Worm (Caenorhabditis elegans) whole organism, L3 larva: ENCODE results near the gene F56C3.7.

Experiments used
- R02D3.7 ChIP-seq: fragments of 150-350 bp; optimal IDR thresholded peaks from 2 replicates; lab custom pipeline; 2014; ENCODE audit warnings: missing biosample characterization, missing genetic modification characterization
- ZK546.5 ChIP-seq: sonication (generic microtip); optimal IDR thresholded peaks from 2 replicates; lab custom pipeline; 2017; ENCODE audit warnings: missing biosample characterization, missing genetic modification characterization
- aly-2 ChIP-seq: fragments of 150-350 bp; optimal IDR thresholded peaks from 2 replicates; lab custom pipeline; 2014; ENCODE audit warnings: missing biosample characterization, missing genetic modification characterization
- ama-1 ChIP-seq: fragments of 150-350 bp; optimal IDR thresholded peaks from 2 replicates; lab custom pipeline; 2018
- ceh-16 ChIP-seq: sonication (generic microtip); optimal IDR thresholded peaks from 2 replicates; lab custom pipeline; 2017; ENCODE audit warnings: missing biosample characterization, missing genetic modification characterization
- ceh-28 ChIP-seq: fragments of 150-350 bp; optimal IDR thresholded peaks from 2 replicates; lab custom pipeline; 2014; ENCODE audit warnings: missing biosample characterization, missing genetic modification reagents, missing genetic modification characterization
- ceh-82 ChIP-seq: fragments of 150-350 bp; optimal IDR thresholded peaks from 2 replicates; lab custom pipeline; 2014; ENCODE audit warnings: missing biosample characterization, missing genetic modification characterization
- ceh-9 ChIP-seq: sonication (generic microtip); optimal IDR thresholded peaks from 2 replicates; lab custom pipeline; 2018; ENCODE audit warnings: missing biosample characterization, missing genetic modification characterization
- daf-12 ChIP-seq: fragments of 150-350 bp; optimal IDR thresholded peaks from 2 replicates; lab custom pipeline; 2014; ENCODE audit warnings: missing biosample characterization, missing genetic modification reagents, missing genetic modification characterization
- egl-27 ChIP-seq: sonication (generic microtip); optimal IDR thresholded peaks from 4 replicates; lab custom pipeline; 2017; ENCODE audit warnings: missing biosample characterization, missing genetic modification reagents, missing genetic modification characterization
- egl-5 ChIP-seq: fragments of 150-350 bp; optimal IDR thresholded peaks from 2 replicates; lab custom pipeline; 2017; ENCODE audit warnings: missing biosample characterization, missing genetic modification reagents, missing genetic modification characterization, inconsistent platforms
- elt-1 ChIP-seq: fragments of 150-350 bp; optimal IDR thresholded peaks from 2 replicates; lab custom pipeline; 2014; ENCODE audit warnings: missing biosample characterization, missing genetic modification characterization
- elt-2 ChIP-seq: sonication (generic microtip); optimal IDR thresholded peaks from 2 replicates; lab custom pipeline; 2016; ENCODE audit warnings: missing genetic modification reagents, mild to moderate bottlenecking, missing genetic modification characterization, missing compliant biosample characterization
- elt-3 ChIP-seq, 3 experiments: fragments of 150-350 bp in 1 of 3; sonication (generic microtip) in 2 of 3; optimal IDR thresholded peaks; 2 replicates in 2 of 3; 4 replicates in 1 of 3; lab custom pipeline; 2014 to 2017; ENCODE audit warnings: missing biosample characterization in 3 of 3, missing genetic modification characterization in 3 of 3
- eor-1 ChIP-seq, 2 experiments: fragments of 150-350 bp; optimal IDR thresholded peaks; 2 replicates each; lab custom pipeline; 2014 to 2018; ENCODE audit warnings: missing biosample characterization in 2 of 2, missing genetic modification characterization in 2 of 2
- fkh-10 ChIP-seq: sonication (generic microtip); optimal IDR thresholded peaks from 2 replicates; lab custom pipeline; 2017; ENCODE audit warnings: missing biosample characterization, missing genetic modification reagents, missing genetic modification characterization
- fkh-2 ChIP-seq: fragments of 150-350 bp; optimal IDR thresholded peaks from 2 replicates; lab custom pipeline; 2014; ENCODE audit warnings: missing biosample characterization, missing genetic modification reagents, missing genetic modification characterization
- fos-1 ChIP-seq: fragments of 150-350 bp; optimal IDR thresholded peaks from 2 replicates; lab custom pipeline; 2014; ENCODE audit warnings: missing biosample characterization, missing genetic modification characterization
- hmg-11 ChIP-seq: sonication (generic microtip); optimal IDR thresholded peaks from 2 replicates; lab custom pipeline; 2016; ENCODE audit warnings: missing genetic modification characterization, missing compliant biosample characterization
- jun-1 ChIP-seq: fragments of 150-350 bp; optimal IDR thresholded peaks from 2 replicates; lab custom pipeline; 2014; ENCODE audit warnings: missing biosample characterization, missing genetic modification reagents, missing genetic modification characterization
- lin-15B ChIP-seq: fragments of 150-350 bp; optimal IDR thresholded peaks from 2 replicates; lab custom pipeline; 2014; ENCODE audit warnings: missing biosample characterization, missing genetic modification characterization
- lin-39 ChIP-seq: fragments of 150-350 bp; optimal IDR thresholded peaks from 2 replicates; lab custom pipeline; 2018; ENCODE audit warnings: missing biosample characterization, missing genetic modification reagents, missing genetic modification characterization
- lsy-12 ChIP-seq: sonication (generic microtip); optimal IDR thresholded peaks from 2 replicates; lab custom pipeline; 2016; ENCODE audit warnings: mild to moderate bottlenecking, missing genetic modification characterization, missing compliant biosample characterization
- mdl-1 ChIP-seq: fragments of 150-350 bp; optimal IDR thresholded peaks from 2 replicates; lab custom pipeline; 2014; ENCODE audit warnings: missing biosample characterization, missing genetic modification characterization
- mml-1 ChIP-seq: fragments of 150-350 bp; sonication (generic microtip); optimal IDR thresholded peaks from 3 replicates; lab custom pipeline; 2014; ENCODE audit warnings: missing biosample characterization, missing genetic modification characterization
- nfya-1 ChIP-seq: sonication (generic microtip); optimal IDR thresholded peaks from 2 replicates; lab custom pipeline; 2017; ENCODE audit warnings: missing genetic modification characterization, mild to moderate bottlenecking, missing compliant biosample characterization, antibody characterized with exemption, moderate library complexity; ENCODE audit not compliant: insufficient read depth
- nhr-11 ChIP-seq: fragments of 150-350 bp; optimal IDR thresholded peaks from 2 replicates; lab custom pipeline; 2014; ENCODE audit warnings: missing biosample characterization, missing genetic modification characterization
- nhr-12 ChIP-seq: fragments of 150-350 bp; optimal IDR thresholded peaks from 2 replicates; lab custom pipeline; 2014; ENCODE audit warnings: missing biosample characterization, missing genetic modification characterization
- nhr-23 ChIP-seq: fragments of 150-350 bp; optimal IDR thresholded peaks from 2 replicates; lab custom pipeline; 2014; ENCODE audit warnings: missing biosample characterization, missing genetic modification reagents, missing genetic modification characterization
- nhr-237 ChIP-seq: fragments of 150-350 bp; optimal IDR thresholded peaks from 2 replicates; lab custom pipeline; 2014; ENCODE audit warnings: missing biosample characterization, missing genetic modification characterization
- nhr-25 ChIP-seq: sonication (generic microtip); optimal IDR thresholded peaks from 2 replicates; lab custom pipeline; 2017; ENCODE audit warnings: missing biosample characterization, missing genetic modification characterization
- nhr-28 ChIP-seq: fragments of 150-350 bp; optimal IDR thresholded peaks from 2 replicates; lab custom pipeline; 2014; ENCODE audit warnings: missing biosample characterization, missing genetic modification characterization
- nhr-43 ChIP-seq: sonication (generic microtip); optimal IDR thresholded peaks from 2 replicates; lab custom pipeline; 2016; ENCODE audit warnings: mild to moderate bottlenecking, missing genetic modification characterization, missing compliant biosample characterization; ENCODE audit not compliant: poor library complexity, severe bottlenecking
- nhr-67 ChIP-seq: fragments of 150-350 bp; optimal IDR thresholded peaks from 2 replicates; lab custom pipeline; 2014; ENCODE audit warnings: missing biosample characterization, missing genetic modification characterization
- nhr-76 ChIP-seq: fragments of 150-350 bp; sonication (generic microtip); optimal IDR thresholded peaks from 5 replicates; lab custom pipeline; 2014; ENCODE audit warnings: missing biosample characterization, missing genetic modification characterization
- nhr-77 ChIP-seq: fragments of 150-350 bp; optimal IDR thresholded peaks from 2 replicates; lab custom pipeline; 2014; ENCODE audit warnings: missing biosample characterization, missing genetic modification characterization
- pha-4 ChIP-seq: fragments of 150-350 bp; optimal IDR thresholded peaks from 2 replicates; lab custom pipeline; 2014; ENCODE audit warnings: missing biosample characterization, missing genetic modification reagents, missing genetic modification characterization
- pqm-1 ChIP-seq: fragments of 150-350 bp; optimal IDR thresholded peaks from 2 replicates; lab custom pipeline; 2017; ENCODE audit warnings: missing biosample characterization, missing genetic modification characterization, inconsistent platforms
- sea-2 ChIP-seq: fragments of 150-350 bp; sonication (generic microtip); optimal IDR thresholded peaks from 4 replicates; lab custom pipeline; 2014; ENCODE audit warnings: missing biosample characterization, missing genetic modification reagents, missing genetic modification characterization
- skn-1 ChIP-seq: fragments of 150-350 bp; optimal IDR thresholded peaks from 2 replicates; lab custom pipeline; 2014; ENCODE audit warnings: missing biosample characterization, missing genetic modification characterization
- snpc-4 ChIP-seq: fragments of 150-350 bp; optimal IDR thresholded peaks from 2 replicates; lab custom pipeline; 2014; ENCODE audit warnings: missing biosample characterization, missing genetic modification characterization
- tbx-2 ChIP-seq: sonication (generic microtip); optimal IDR thresholded peaks from 2 replicates; lab custom pipeline; 2016; ENCODE audit warnings: mild to moderate bottlenecking, missing genetic modification characterization, missing compliant biosample characterization
- unc-39 ChIP-seq: sonication (generic microtip); optimal IDR thresholded peaks from 4 replicates; lab custom pipeline; 2017; ENCODE audit warnings: missing biosample characterization, missing genetic modification characterization
- unc-62 ChIP-seq: fragments of 150-350 bp; sonication (generic microtip); optimal IDR thresholded peaks from 4 replicates; lab custom pipeline; 2014; ENCODE audit warnings: missing biosample characterization, missing genetic modification reagents, missing genetic modification characterization
- zag-1 ChIP-seq: fragments of 150-350 bp; optimal IDR thresholded peaks from 2 replicates; lab custom pipeline; 2014; ENCODE audit warnings: missing biosample characterization, missing genetic modification characterization
- ztf-11 ChIP-seq: fragments of 150-350 bp; optimal IDR thresholded peaks from 2 replicates; lab custom pipeline; 2014; ENCODE audit warnings: missing biosample characterization, missing genetic modification characterization
- ztf-4 ChIP-seq: fragments of 150-350 bp; optimal IDR thresholded peaks from 2 replicates; lab custom pipeline; 2014; ENCODE audit warnings: missing biosample characterization, missing genetic modification characterization

F56C3.7 gene

DNA sequence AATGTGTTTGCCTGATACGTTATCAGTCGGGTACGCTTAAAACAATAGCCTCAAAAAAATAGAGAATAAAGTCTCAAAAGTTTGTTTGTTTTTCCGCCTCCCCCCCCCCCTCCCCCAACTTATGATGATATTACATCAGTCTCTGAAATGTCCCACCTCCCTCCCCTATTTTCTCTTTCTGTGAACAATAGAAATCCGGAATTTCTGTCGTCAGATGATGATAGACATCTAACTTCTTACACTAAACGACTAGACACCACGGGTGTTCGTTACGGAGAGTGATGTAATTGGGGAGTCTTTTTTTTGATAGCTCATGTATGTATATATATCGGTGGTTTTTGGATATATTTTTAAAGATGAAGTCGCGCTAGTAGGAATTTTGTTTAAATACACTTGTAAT, 23.9 kb upstream of the F56C3.7 start:
- TF ChIP-seq elt-2 = peak; percentile 4
- TF ChIP-seq mml-1 (tag; lab: Kevin White, UChicago) = no peak

- no peak for TF ChIP-seq mml-1 (tag; lab: Kevin White, UChicago)
- TF ChIP-seq ceh-82 (tag; lab: Kevin White, UChicago) = no peak
- no peak for TF ChIP-seq unc-62
- TF ChIP-seq elt-3 (tag; optimal IDR thresholded peaks at IDR 0.05; lab: Kevin White, UChicago) = no peak
- no peak for TF ChIP-seq daf-12 (tag; lab: Kevin White, UChicago)
- no peak for TF ChIP-seq nhr-43 (tag; lab: Kevin White, UChicago)
Measured at ce11 chrX:1393891-1394290, 23.3 kb upstream of the F56C3.7 start, which contains the start of gene F56C3.9. Gene F56C3.9, minus strand, starts transcription at chrX:1393991.

DNA sequence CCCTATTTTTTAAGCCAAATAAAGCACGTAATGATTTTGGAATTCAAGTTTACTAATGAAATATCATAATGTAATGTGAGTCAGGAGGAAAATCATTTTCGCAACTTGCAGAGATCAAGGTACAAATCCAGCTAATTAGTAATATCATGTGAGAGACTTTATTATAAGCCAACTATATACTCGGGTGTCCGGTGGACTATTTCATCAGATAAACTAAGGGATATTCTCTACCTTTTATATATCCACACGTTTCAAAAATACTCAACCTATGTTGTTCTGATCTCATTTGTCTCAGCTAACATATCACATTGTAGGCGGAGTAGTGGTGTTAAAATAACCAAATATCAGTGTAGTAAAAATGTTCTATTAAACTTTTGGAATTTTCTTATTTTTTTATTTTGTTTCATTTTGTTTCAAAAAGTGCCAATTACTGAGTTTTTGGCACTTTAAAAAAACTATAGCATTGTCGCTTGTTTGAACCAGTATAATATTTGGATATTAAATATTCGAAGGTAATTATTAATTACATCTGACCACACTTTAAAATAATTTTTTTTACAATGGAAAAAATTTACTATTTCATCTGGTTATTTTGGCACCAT, 18.9 kb upstream of the F56C3.7 start:
- TF ChIP-seq nhr-12 (tag; lab: Kevin White, UChicago) = no peak
- TF ChIP-seq ceh-82 (tag; lab: Kevin White, UChicago) = peak; percentile 93
- peak; percentile 85 for TF ChIP-seq nhr-76 (tag; lab: Kevin White, UChicago)
- TF ChIP-seq nhr-28 (tag; lab: Kevin White, UChicago) = peak; percentile 70
- peak; percentile 83 for TF ChIP-seq hmg-11 (tag; lab: Kevin White, UChicago)
- TF ChIP-seq sea-2 (GFP tag; lab: Kevin White, UChicago) = no peak
- TF ChIP-seq nhr-77 (tag; lab: Kevin White, UChicago) = peak; percentile 92
- TF ChIP-seq unc-39 = peak; percentile 11
- TF ChIP-seq ama-1 (lab: Kevin White, UChicago) = no peak
- peak; percentile 30 for TF ChIP-seq ztf-11 (tag; lab: Kevin White, UChicago)
- TF ChIP-seq ceh-9 (tag; lab: Kevin White, UChicago) = no peak
- peak; percentile 33 for TF ChIP-seq lin-15B (tag; lab: Kevin White, UChicago)
- TF ChIP-seq nhr-237 (tag; lab: Kevin White, UChicago) = peak; percentile 52
- TF ChIP-seq nhr-43 (tag; lab: Kevin White, UChicago) = peak; percentile 98
- peak; percentile 81 for TF ChIP-seq fkh-10 (GFP tag; lab: Kevin White, UChicago)
- peak; percentile 94 for TF ChIP-seq nhr-23
- TF ChIP-seq aly-2 (tag; lab: Kevin White, UChicago) = peak; percentile 57
- peak; percentile 71 for TF ChIP-seq egl-27 (tag; lab: Kevin White, UChicago)
- TF ChIP-seq elt-3 (tag; optimal IDR thresholded peaks at IDR 0.05; lab: Kevin White, UChicago) = peak in 1 of 3 experiments; percentile 94
- peak; percentile 31 for TF ChIP-seq fkh-2 (tag; lab: Kevin White, UChicago)
- TF ChIP-seq skn-1 (tag; lab: Kevin White, UChicago) = peak; percentile 92
- TF ChIP-seq elt-2 = peak; percentile 70
- peak; percentile 88 for TF ChIP-seq nhr-11 (tag; lab: Kevin White, UChicago)
- TF ChIP-seq lin-39 = peak; percentile 12
- no peak for TF ChIP-seq zag-1 (tag; lab: Kevin White, UChicago)
- TF ChIP-seq pqm-1 (tag; lab: Kevin White, UChicago) = peak; percentile 39
- peak; percentile 98 for TF ChIP-seq jun-1 (tag; lab: Kevin White, UChicago)
- TF ChIP-seq lsy-12 (tag; lab: Kevin White, UChicago) = peak; percentile 81
- TF ChIP-seq fos-1 = peak; percentile 74
- TF ChIP-seq ceh-28 (tag; lab: Kevin White, UChicago) = peak; percentile 96
- no peak for TF ChIP-seq ZK546.5
- TF ChIP-seq nhr-25 (tag; lab: Kevin White, UChicago) = peak; percentile 79
- peak; percentile 83 for TF ChIP-seq R02D3.7 (tag; lab: Kevin White, UChicago)
- no peak for TF ChIP-seq ztf-4 (tag; lab: Kevin White, UChicago)
- TF ChIP-seq pha-4 (tag; lab: Kevin White, UChicago) = peak; percentile 66
- TF ChIP-seq elt-1 (tag; lab: Kevin White, UChicago) = no peak
- peak; percentile 34 for TF ChIP-seq mdl-1
- no peak for TF ChIP-seq mml-1 (tag; lab: Kevin White, UChicago)
- TF ChIP-seq egl-5 = peak; percentile 46
- TF ChIP-seq daf-12 (tag; lab: Kevin White, UChicago) = peak; percentile 1
- TF ChIP-seq snpc-4 = peak; percentile 86
- TF ChIP-seq tbx-2 = peak; percentile 97
- TF ChIP-seq eor-1 (tag; optimal IDR thresholded peaks at IDR 0.05; lab: Kevin White, UChicago) = no peak
- no peak for TF ChIP-seq nhr-67 (tag; lab: Kevin White, UChicago)
- no peak for TF ChIP-seq ceh-16 (tag; lab: Kevin White, UChicago)
- TF ChIP-seq unc-62 = peak; percentile 66
- TF ChIP-seq nfya-1 (tag; lab: Kevin White, UChicago) = peak; percentile 70
